Worm (Caenorhabditis elegans): ENCODE results near the gene C13A2.7.

C13A2.7 gene

ce11 chrV:7255095-7255494 lies 11.0 kb upstream of the C13A2.7 start, which contains the start of gene C05C8.8:
Gene C05C8.8 (minus strand): TSS chrV:7255195.
- TF ChIP-seq hlh-13 (GFP tag; optimal IDR thresholded peaks at IDR 0.05) (no peak), sox-2 (GFP tag; IDR thresholded peaks at IDR 0.05) (no peak), fax-1 (tag; optimal IDR thresholded peaks at IDR 0.05) (no peak), hlh-15 (tag; optimal IDR thresholded peaks at IDR 0.05) (no peak), hlh-8 (tag; optimal IDR thresholded peaks at IDR 0.05) (no peak), lim-6 (tag; optimal IDR thresholded peaks at IDR 0.05) (no peak), madf-2 (tag; optimal IDR thresholded peaks at IDR 0.05) (no peak), ceh-45 (GFP tag; IDR thresholded peaks at IDR 0.05) (no peak), elt-4 (tag; optimal IDR thresholded peaks at IDR 0.05) (no peak), zip-5 (tag; optimal IDR thresholded peaks at IDR 0.05) (no peak), sdc-2 (tag; optimal IDR thresholded peaks at IDR 0.05) (no peak), ceh-48 (tag; optimal IDR thresholded peaks at IDR 0.05) (no peak), pag-3 (tag; optimal IDR thresholded peaks at IDR 0.05; ENCODE audit: borderline replicate concordance) (no peak), sox-4 (tag; optimal IDR thresholded peaks at IDR 0.05) (no peak), ceh-14 (tag; optimal IDR thresholded peaks at IDR 0.05) (no peak), F13H6.1 (tag; optimal IDR thresholded peaks at IDR 0.05) (no peak), ceh-6 (GFP tag; optimal IDR thresholded peaks at IDR 0.05) (no peak), K09A11.1 (tag; optimal IDR thresholded peaks at IDR 0.05; ENCODE audit: insufficient read depth) (no peak), ttx-3 (tag; optimal IDR thresholded peaks at IDR 0.05) (no peak), fkh-6 (tag; optimal IDR thresholded peaks at IDR 0.05) (no peak)

DNA sequence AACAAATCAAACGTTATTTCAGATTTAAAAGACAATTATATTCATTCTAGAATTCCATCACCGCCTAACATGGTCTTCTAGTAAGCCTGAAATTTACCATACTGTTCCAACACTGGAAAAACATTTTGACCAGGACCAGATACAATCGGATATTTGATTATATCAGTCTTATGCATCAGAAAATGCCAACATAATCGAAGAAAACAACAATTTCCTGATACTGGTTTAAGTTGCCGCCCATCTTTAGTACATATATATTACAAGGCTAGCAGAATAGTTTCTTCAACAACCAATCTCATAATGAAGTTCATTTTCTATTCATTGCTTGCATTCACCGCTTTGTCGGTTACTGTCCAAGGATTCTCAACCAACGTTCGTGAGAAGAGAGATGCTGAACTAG lies 7.2 kb upstream of the C13A2.7 start, which contains the start of gene C13A2.12:
C13A2.12 (plus strand) TSS at position 301 of the 400 bp plus-strand sequence.
- no peak for TF ChIP-seq K09A11.1 (tag; optimal IDR thresholded peaks at IDR 0.05; ENCODE audit: insufficient read depth)
- TF ChIP-seq zip-5 (tag; optimal IDR thresholded peaks at IDR 0.05) = no peak
- TF ChIP-seq hlh-8 (tag; optimal IDR thresholded peaks at IDR 0.05) = no peak
- TF ChIP-seq dmd-4 (tag; optimal IDR thresholded peaks at IDR 0.05; ENCODE audit: borderline replicate concordance) = no peak
- TF ChIP-seq elt-4 (tag; optimal IDR thresholded peaks at IDR 0.05) = no peak
- TF ChIP-seq mec-3 (tag; optimal IDR thresholded peaks at IDR 0.05; ENCODE audit: borderline replicate concordance) = no peak
- no peak for TF ChIP-seq hlh-30 (tag; optimal IDR thresholded peaks at IDR 0.05; ENCODE audit: insufficient read depth)
- TF ChIP-seq unc-86 (tag; optimal IDR thresholded peaks at IDR 0.05) = no peak
- no peak for TF ChIP-seq C38D4.7 (GFP tag; optimal IDR thresholded peaks at IDR 0.05)
- no peak for TF ChIP-seq fax-1 (tag; optimal IDR thresholded peaks at IDR 0.05)
- TF ChIP-seq hlh-6 (tag; optimal IDR thresholded peaks at IDR 0.05) = no peak
- no peak for TF ChIP-seq tbx-2 (tag; optimal IDR thresholded peaks at IDR 0.05)
- no peak for TF ChIP-seq pha-2 (tag; optimal IDR thresholded peaks at IDR 0.05)
- TF ChIP-seq pha-4 (tag; optimal IDR thresholded peaks at IDR 0.05) = no peak
- TF ChIP-seq unc-3 (GFP tag; conservative IDR thresholded peaks at IDR 0.05) = no peak
- no peak for TF ChIP-seq unc-3 (tag; optimal IDR thresholded peaks at IDR 0.05)

- no peak for TF ChIP-seq ahr-1 (tag; optimal IDR thresholded peaks at IDR 0.05)
Measured at ce11 chrV:7264042-7264441, 2.1 kb upstream of the C13A2.7 start, which contains the start of gene C13A2.9. Gene C13A2.9 (minus strand): TSS chrV:7264142.

DNA sequence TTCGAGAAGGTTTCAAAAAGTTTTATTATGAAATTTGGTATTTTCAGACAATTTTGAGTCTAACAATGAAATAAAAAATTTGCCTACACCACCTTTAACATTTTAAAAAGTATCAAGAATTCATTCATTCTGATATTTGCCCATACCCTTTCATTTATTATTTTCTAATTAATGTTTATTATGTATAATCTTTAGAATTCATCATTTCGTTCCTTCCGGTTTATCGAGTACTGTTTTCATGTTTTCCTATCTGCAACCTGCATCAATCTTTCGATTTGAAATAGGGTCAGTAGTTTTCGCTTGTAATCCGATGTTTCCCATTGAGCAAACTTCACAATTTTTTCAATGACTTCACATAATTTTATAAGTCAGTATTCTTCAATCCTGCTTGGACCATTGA lies 3.3 kb downstream of the C13A2.7 start, which contains the start of gene C13A2.6:
C13A2.6 (plus strand) TSS at position 301 of the 400 bp plus-strand sequence.
- TF ChIP-seq unc-42 (tag; optimal IDR thresholded peaks at IDR 0.05) (no peak), eyg-1 (tag; optimal IDR thresholded peaks at IDR 0.05) (no peak), unc-86 (tag; optimal IDR thresholded peaks at IDR 0.05) (no peak), ceh-2 (tag; optimal IDR thresholded peaks at IDR 0.05) (no peak), lin-11 (tag; optimal IDR thresholded peaks at IDR 0.05) (no peak), K09A11.1 (tag; optimal IDR thresholded peaks at IDR 0.05; ENCODE audit: insufficient read depth) (no peak), Y22D7AL.16 (tag; optimal IDR thresholded peaks at IDR 0.05) (no peak), K02D7.2 (tag; optimal IDR thresholded peaks at IDR 0.05) (no peak), ama-1 (optimal IDR thresholded peaks at IDR 0.05) (no peak), unc-3 (GFP tag; conservative IDR thresholded peaks at IDR 0.05) (no peak), unc-3 (tag; optimal IDR thresholded peaks at IDR 0.05) (no peak), ceh-24 (tag; optimal IDR thresholded peaks at IDR 0.05) (no peak), fkh-6 (tag; optimal IDR thresholded peaks at IDR 0.05) (no peak), pha-2 (tag; optimal IDR thresholded peaks at IDR 0.05) (no peak), ceh-9 (tag; optimal IDR thresholded peaks at IDR 0.05) (no peak), che-1 (tag; optimal IDR thresholded peaks at IDR 0.05) (no peak)

Measured in whole organism, late embryonic.